Worm (Caenorhabditis elegans) whole organism, L4 larva: ENCODE measurements around the gene Y43B11AL.1.

Source experiments
- D1046.2 ChIP-seq: fragments of 200-800 bp; sonication (Bioruptor generic); IDR thresholded peaks from 2 replicates; pipeline ENCODE4 v1.3.6; 2022; ENCODE audit warnings: missing genetic modification characterization, missing compliant biosample characterization
- F26F4.8 ChIP-seq: fragments of 200-800 bp; sonication (Bioruptor generic); conservative IDR thresholded peaks from 2 replicates; pipeline ENCODE4 v1.3.6; 2022; ENCODE audit warnings: missing genetic modification characterization, missing compliant biosample characterization
- F49E8.2 ChIP-seq: sonication (generic microtip); optimal IDR thresholded peaks from 2 replicates; lab custom pipeline; 2016; ENCODE audit warnings: missing compliant biosample characterization, mild to moderate bottlenecking, missing genetic modification characterization, borderline replicate concordance
- T20F7.1 ChIP-seq: fragments of 200-800 bp; sonication (Bioruptor generic); optimal IDR thresholded peaks from 2 replicates; lab custom pipeline; 2018; ENCODE audit warnings: mild to moderate bottlenecking, missing genetic modification characterization, missing compliant biosample characterization
- T26A8.4 ChIP-seq: fragments of 200-800 bp; sonication (Bioruptor generic); IDR thresholded peaks from 2 replicates; pipeline ENCODE4 v1.3.6; 2022; ENCODE audit warnings: missing genetic modification characterization, missing compliant biosample characterization
- Y105C5A.15 ChIP-seq: fragments of 200-800 bp; sonication (Bioruptor generic); IDR thresholded peaks from 2 replicates; pipeline ENCODE4 v1.3.6; 2022; ENCODE audit warnings: missing genetic modification characterization, missing compliant biosample characterization
- Y48G9A.11 ChIP-seq: fragments of 200-800 bp; sonication (Bioruptor generic); IDR thresholded peaks from 2 replicates; pipeline ENCODE4 v1.3.6; 2022; ENCODE audit warnings: missing genetic modification reagents, missing genetic modification characterization, missing compliant biosample characterization
- Y75B8A.6 ChIP-seq: fragments of 200-800 bp; sonication (Bioruptor generic); IDR thresholded peaks from 2 replicates; pipeline ENCODE4 v1.3.6; 2022; ENCODE audit warnings: missing genetic modification reagents, missing genetic modification characterization, missing compliant biosample characterization
- ceh-20 ChIP-seq: fragments of 200-800 bp; sonication (Bioruptor generic); IDR thresholded peaks from 2 replicates; pipeline ENCODE4 v1.3.6; 2022; ENCODE audit warnings: missing genetic modification reagents, missing genetic modification characterization, missing compliant biosample characterization
- ceh-32 ChIP-seq: sonication (generic microtip); optimal IDR thresholded peaks from 2 replicates; lab custom pipeline; 2016; ENCODE audit warnings: mild to moderate bottlenecking, missing genetic modification characterization, missing compliant biosample characterization; ENCODE audit not compliant: poor library complexity
- ces-1 ChIP-seq: fragments of 150-350 bp; sonication (generic microtip); optimal IDR thresholded peaks from 4 replicates; lab custom pipeline; 2014; ENCODE audit warnings: missing biosample characterization, missing genetic modification reagents, missing genetic modification characterization
- cey-2 ChIP-seq: sonication (generic microtip); optimal IDR thresholded peaks from 3 replicates; lab custom pipeline; 2017; ENCODE audit warnings: missing genetic modification characterization, mild to moderate bottlenecking, missing compliant biosample characterization, antibody characterized with exemption, borderline replicate concordance; ENCODE audit not compliant: insufficient read depth
- daf-8 ChIP-seq: fragments of 200-800 bp; sonication (Bioruptor generic); IDR thresholded peaks from 2 replicates; pipeline ENCODE4 v1.3.6; 2022; ENCODE audit warnings: missing genetic modification characterization, missing compliant biosample characterization
- dmd-9 ChIP-seq: fragments of 200-800 bp; sonication (Bioruptor generic); IDR thresholded peaks from 2 replicates; pipeline ENCODE4 v1.3.6; 2022; ENCODE audit warnings: missing genetic modification reagents, missing genetic modification characterization, missing compliant biosample characterization
- duxl-1 ChIP-seq: sonication (generic microtip); optimal IDR thresholded peaks from 2 replicates; lab custom pipeline; 2016; ENCODE audit warnings: mild to moderate bottlenecking, missing genetic modification characterization, moderate library complexity, missing compliant biosample characterization; ENCODE audit not compliant: poor library complexity
- egl-27 ChIP-seq: sonication (generic microtip); optimal IDR thresholded peaks from 3 replicates; lab custom pipeline; 2017; ENCODE audit warnings: missing biosample characterization, missing genetic modification reagents, missing genetic modification characterization
- hlh-11 ChIP-seq: fragments of 200-800 bp; sonication (Bioruptor generic); optimal IDR thresholded peaks from 2 replicates; lab custom pipeline; 2018; ENCODE audit warnings: mild to moderate bottlenecking, missing genetic modification characterization, missing compliant biosample characterization
- hlh-30 ChIP-seq: sonication (generic microtip); optimal IDR thresholded peaks from 2 replicates; lab custom pipeline; 2017; ENCODE audit warnings: antibody characterized with exemption, mild to moderate bottlenecking, missing genetic modification characterization, missing compliant biosample characterization; ENCODE audit not compliant: insufficient read depth
- hmg-1.1 ChIP-seq: fragments of 200-800 bp; sonication (Bioruptor generic); IDR thresholded peaks from 2 replicates; pipeline ENCODE4 v1.3.6; 2022; ENCODE audit warnings: missing genetic modification reagents, missing genetic modification characterization, missing compliant biosample characterization
- jun-1 ChIP-seq: fragments of 150-350 bp; optimal IDR thresholded peaks from 2 replicates; lab custom pipeline; 2014; ENCODE audit warnings: missing biosample characterization, missing genetic modification reagents, missing genetic modification characterization
- lin-15B ChIP-seq: fragments of 150-350 bp; sonication (generic microtip); optimal IDR thresholded peaks from 3 replicates; lab custom pipeline; 2014; ENCODE audit warnings: missing biosample characterization, missing genetic modification characterization
- lin-38 ChIP-seq: fragments of 200-800 bp; sonication (Bioruptor generic); IDR thresholded peaks from 2 replicates; pipeline ENCODE4 v1.3.6; 2022; ENCODE audit warnings: missing genetic modification reagents, missing genetic modification characterization, missing compliant biosample characterization
- lin-39 ChIP-seq: fragments of 150-350 bp; optimal IDR thresholded peaks from 2 replicates; lab custom pipeline; 2014; ENCODE audit warnings: missing biosample characterization, missing genetic modification reagents, missing genetic modification characterization
- lir-3 ChIP-seq: sonication (generic microtip); optimal IDR thresholded peaks from 2 replicates; lab custom pipeline; 2016; ENCODE audit warnings: mild to moderate bottlenecking, missing genetic modification characterization, missing compliant biosample characterization
- madf-9 ChIP-seq: fragments of 200-800 bp; sonication (Bioruptor generic); conservative IDR thresholded peaks from 2 replicates; pipeline ENCODE4 v1.3.6; 2022; ENCODE audit warnings: missing genetic modification reagents, missing genetic modification characterization, missing compliant biosample characterization
- mdl-1 ChIP-seq, 2 experiments: fragments of 150-350 bp in 1 of 2; sonication (generic microtip) in 1 of 2; optimal IDR thresholded peaks; 2 replicates each; lab custom pipeline; 2014 to 2017; ENCODE audit warnings: missing biosample characterization in 2 of 2, missing genetic modification characterization in 2 of 2
- mdt-29 ChIP-seq: fragments of 200-800 bp; sonication (Bioruptor generic); IDR thresholded peaks from 2 replicates; pipeline ENCODE4 v1.3.6; 2022; ENCODE audit warnings: missing genetic modification reagents, missing genetic modification characterization, missing compliant biosample characterization
- mes-2 ChIP-seq: sonication (generic microtip); optimal IDR thresholded peaks from 2 replicates; lab custom pipeline; 2016; ENCODE audit warnings: missing genotype, mild to moderate bottlenecking, missing genetic modification characterization, missing compliant biosample characterization; ENCODE audit not compliant: poor library complexity, severe bottlenecking
- nhr-10 ChIP-seq: fragments of 150-350 bp; optimal IDR thresholded peaks from 2 replicates; lab custom pipeline; 2014; ENCODE audit warnings: missing biosample characterization, missing genetic modification characterization
- nhr-102 ChIP-seq: sonication (generic microtip); optimal IDR thresholded peaks from 2 replicates; lab custom pipeline; 2016; ENCODE audit warnings: mild to moderate bottlenecking, missing genetic modification characterization, moderate library complexity, missing compliant biosample characterization
- nhr-111 ChIP-seq: fragments of 200-800 bp; sonication (Bioruptor generic); optimal IDR thresholded peaks from 2 replicates; lab custom pipeline; 2018; ENCODE audit warnings: mild to moderate bottlenecking, missing genetic modification characterization, missing compliant biosample characterization
- nhr-25 ChIP-seq: sonication (generic microtip); optimal IDR thresholded peaks from 2 replicates; lab custom pipeline; 2017; ENCODE audit warnings: missing genetic modification characterization, mild to moderate bottlenecking, missing compliant biosample characterization, antibody characterized with exemption, moderate library complexity, borderline replicate concordance; ENCODE audit not compliant: insufficient read depth
- nhr-42 ChIP-seq: fragments of 200-800 bp; sonication (Bioruptor generic); IDR thresholded peaks from 2 replicates; pipeline ENCODE4 v1.3.6; 2022; ENCODE audit warnings: missing genetic modification characterization, missing compliant biosample characterization
- nhr-48 ChIP-seq: sonication (generic microtip); optimal IDR thresholded peaks from 2 replicates; lab custom pipeline; 2016; ENCODE audit warnings: mild to moderate bottlenecking, missing genetic modification characterization, missing compliant biosample characterization
- php-3 ChIP-seq: fragments of 200-800 bp; sonication (Bioruptor generic); IDR thresholded peaks from 2 replicates; pipeline ENCODE4 v1.3.6; 2022; ENCODE audit warnings: missing genetic modification reagents, missing genetic modification characterization, missing compliant biosample characterization
- pqm-1 ChIP-seq: sonication (generic microtip); optimal IDR thresholded peaks from 2 replicates; lab custom pipeline; 2017; ENCODE audit warnings: missing biosample characterization, missing genetic modification characterization
- rbr-2 ChIP-seq: sonication (generic microtip); optimal IDR thresholded peaks from 2 replicates; lab custom pipeline; 2016; ENCODE audit warnings: missing genotype, missing genetic modification characterization, missing compliant biosample characterization
- saeg-2 ChIP-seq: fragments of 200-800 bp; sonication (Bioruptor generic); IDR thresholded peaks from 2 replicates; pipeline ENCODE4 v1.3.6; 2022; ENCODE audit warnings: missing genetic modification reagents, missing genetic modification characterization, missing compliant biosample characterization
- sdz-12 ChIP-seq: fragments of 200-800 bp; sonication (Bioruptor generic); optimal IDR thresholded peaks from 2 replicates; lab custom pipeline; 2018; ENCODE audit warnings: mild to moderate bottlenecking, missing genetic modification characterization, missing compliant biosample characterization
- skn-1 ChIP-seq: fragments of 150-350 bp; optimal IDR thresholded peaks from 2 replicates; lab custom pipeline; 2014; ENCODE audit warnings: missing biosample characterization, missing genetic modification characterization
- snpc-4 ChIP-seq: fragments of 150-350 bp; optimal IDR thresholded peaks from 2 replicates; lab custom pipeline; 2014; ENCODE audit warnings: missing biosample characterization, missing genetic modification characterization
- spr-3 ChIP-seq: fragments of 200-800 bp; sonication (Bioruptor generic); optimal IDR thresholded peaks from 2 replicates; lab custom pipeline; 2018; ENCODE audit warnings: mild to moderate bottlenecking, missing genetic modification characterization, missing compliant biosample characterization
- unc-39 ChIP-seq: sonication (generic microtip); optimal IDR thresholded peaks from 2 replicates; lab custom pipeline; 2017; ENCODE audit warnings: missing biosample characterization, missing genetic modification characterization
- unc-62 ChIP-seq, 3 experiments: fragments of 150-350 bp in 1 of 3; sonication (generic microtip); optimal IDR thresholded peaks in 2 of 3; peaks in 1 of 3; 1 replicate in 1 of 3; 2 replicates in 2 of 3; lab custom pipeline; 2014 to 2017; ENCODE audit warnings: missing biosample characterization in 3 of 3, missing genetic modification characterization in 3 of 3, missing genetic modification reagents in 3 of 3, missing genotype in 1 of 3
- vab-7 ChIP-seq: fragments of 200-800 bp; sonication (Bioruptor generic); IDR thresholded peaks from 2 replicates; pipeline ENCODE4 v1.3.6; 2022; ENCODE audit warnings: missing genetic modification reagents, missing genetic modification characterization, missing compliant biosample characterization
- zfp-3 ChIP-seq: fragments of 200-800 bp; sonication (Bioruptor generic); conservative IDR thresholded peaks from 2 replicates; pipeline ENCODE4 v1.3.6; 2022; ENCODE audit warnings: missing genetic modification reagents, missing genetic modification characterization, missing compliant biosample characterization
- zip-11 ChIP-seq: fragments of 200-800 bp; sonication (Bioruptor generic); IDR thresholded peaks from 2 replicates; pipeline ENCODE4 v1.3.6; 2022; ENCODE audit warnings: missing genetic modification characterization, missing compliant biosample characterization

Gene Y43B11AL.1

ce11 chrIV:7083382-7083784, 18.3 kb downstream of the Y43B11AL.1 start, which contains the start of gene Y43B11AR.3 (continued):
- TF ChIP-seq nhr-25, result no peak
- no peak for TF ChIP-seq unc-62 (GFP tag; optimal IDR thresholded peaks at IDR 0.05 in 1 of 2; lab: Kevin White, UChicago)
- no peak for TF ChIP-seq unc-62 (tag; optimal IDR thresholded peaks at IDR 0.05; lab: Kevin White, UChicago)
- no peak for TF ChIP-seq T20F7.1 (GFP tag; lab: Kevin White, UChicago)
- no peak for TF ChIP-seq saeg-2 (GFP tag; lab: Robert Waterston, UW)
- no peak for TF ChIP-seq ceh-32 (tag; lab: Kevin White, UChicago)
- TF ChIP-seq unc-39 (tag; lab: Kevin White, UChicago), result no peak
- no peak for TF ChIP-seq D1046.2 (GFP tag; lab: Robert Waterston, UW)
- TF ChIP-seq hmg-1.1, result no peak
- TF ChIP-seq madf-9 (GFP tag; lab: Robert Waterston, UW), result no peak
- TF ChIP-seq snpc-4 (tag; lab: Kevin White, UChicago), result no peak
- no peak for TF ChIP-seq nhr-10 (tag; lab: Kevin White, UChicago)
- no peak for TF ChIP-seq lir-3 (tag; lab: Kevin White, UChicago)
- TF ChIP-seq rbr-2 (tag; lab: Kevin White, UChicago), result no peak
- no peak for TF ChIP-seq T26A8.4 (GFP tag; lab: Robert Waterston, UW)
- TF ChIP-seq lin-15B (tag; lab: Kevin White, UChicago), result no peak
- TF ChIP-seq zip-11 (GFP tag; lab: Robert Waterston, UW), result no peak
- TF ChIP-seq duxl-1 (tag; lab: Kevin White, UChicago), result peak; percentile 22
- no peak for TF ChIP-seq dmd-9 (GFP tag; lab: Robert Waterston, UW)
- no peak for TF ChIP-seq sdz-12 (GFP tag; lab: Kevin White, UChicago)
- peak; percentile 66; the same call in 1 of the 2 replicates for TF ChIP-seq mdt-29 (GFP tag; lab: Robert Waterston, UW)
- TF ChIP-seq lin-38, result peak; percentile 89
- TF ChIP-seq skn-1 (tag; lab: Kevin White, UChicago), result no peak
- no peak for TF ChIP-seq nhr-48 (tag; lab: Kevin White, UChicago)
- no peak for TF ChIP-seq nhr-42
- TF ChIP-seq php-3 (GFP tag; lab: Robert Waterston, UW), result no peak
- TF ChIP-seq nhr-102 (tag; lab: Kevin White, UChicago), result no peak
- TF ChIP-seq daf-8 (GFP tag; lab: Robert Waterston, UW), result no peak
- peak; percentile 54; the same call in 1 of the 2 replicates for TF ChIP-seq vab-7 (GFP tag; lab: Robert Waterston, UW)
- peak; percentile 31; the same call in 1 of the 2 replicates for TF ChIP-seq Y75B8A.6 (GFP tag; lab: Robert Waterston, UW)
- TF ChIP-seq Y105C5A.15 (GFP tag; lab: Robert Waterston, UW), result peak; percentile 64; the same call in 1 of the 2 replicates
- no peak for TF ChIP-seq pqm-1
- no peak for TF ChIP-seq hlh-30
- TF ChIP-seq zfp-3 (GFP tag; lab: Robert Waterston, UW), result peak; percentile 24; the same call in 1 of the 2 replicates
- peak; percentile 95 for TF ChIP-seq F49E8.2 (tag; lab: Kevin White, UChicago)
- TF ChIP-seq mdl-1 (tag; optimal IDR thresholded peaks at IDR 0.05; lab: Kevin White, UChicago), result no peak
- TF ChIP-seq nhr-111 (GFP tag; lab: Kevin White, UChicago), result no peak
- TF ChIP-seq ceh-20 (GFP tag; lab: Robert Waterston, UW), result no peak
- TF ChIP-seq cey-2 (tag; lab: Kevin White, UChicago), result no peak

DNA sequence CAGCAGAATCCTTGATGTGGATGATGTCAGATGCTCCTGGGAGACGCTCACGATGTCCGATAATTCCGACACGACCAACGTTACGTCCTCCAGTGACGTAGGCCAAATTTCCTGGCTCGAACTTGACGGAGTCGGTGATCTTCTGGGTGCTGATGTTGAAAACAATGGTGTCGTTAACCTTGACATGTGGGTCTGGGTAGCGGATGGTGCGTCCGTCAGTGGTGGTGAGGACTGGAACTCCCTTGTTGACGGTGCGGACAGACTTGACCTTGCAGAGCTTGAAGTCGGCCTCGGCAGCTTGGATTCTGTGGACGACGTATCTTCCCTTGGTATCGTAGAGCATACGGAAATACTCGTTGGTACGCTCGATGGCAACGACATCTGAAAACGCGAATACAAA, 18.9 kb downstream of the Y43B11AL.1 start:
- TF ChIP-seq ceh-20 (GFP tag; lab: Robert Waterston, UW), result no peak
- TF ChIP-seq lin-39 (tag; lab: Kevin White, UChicago), result no peak
- no peak for TF ChIP-seq egl-27 (tag; lab: Kevin White, UChicago)
- TF ChIP-seq F26F4.8 (GFP tag; lab: Robert Waterston, UW), result no peak
- 0 out of 2 replicates have a peak, but pooled peaks have one; percentile 22 for TF ChIP-seq nhr-42
- TF ChIP-seq spr-3 (GFP tag; lab: Kevin White, UChicago), result no peak
- TF ChIP-seq rbr-2 (tag; lab: Kevin White, UChicago), result no peak
- 0 out of 2 replicates have a peak, but pooled peaks have one; percentile 26 for TF ChIP-seq Y48G9A.11 (GFP tag; lab: Robert Waterston, UW)
- no peak for TF ChIP-seq ces-1 (GFP tag; lab: Kevin White, UChicago)
- no peak for TF ChIP-seq hlh-30
- no peak for TF ChIP-seq sdz-12 (GFP tag; lab: Kevin White, UChicago)
- TF ChIP-seq madf-9 (GFP tag; lab: Robert Waterston, UW), result no peak
- TF ChIP-seq F49E8.2 (tag; lab: Kevin White, UChicago), result no peak
- no peak for TF ChIP-seq snpc-4 (tag; lab: Kevin White, UChicago)
- no peak for TF ChIP-seq mes-2 (tag; lab: Kevin White, UChicago)
- no peak for TF ChIP-seq zfp-3 (GFP tag; lab: Robert Waterston, UW)
- no peak for TF ChIP-seq hlh-11 (tag; lab: Kevin White, UChicago)
- TF ChIP-seq mdl-1 (tag; optimal IDR thresholded peaks at IDR 0.05; lab: Kevin White, UChicago), result no peak
- TF ChIP-seq jun-1, result no peak
- TF ChIP-seq nhr-102 (tag; lab: Kevin White, UChicago), result no peak
- no peak for TF ChIP-seq daf-8 (GFP tag; lab: Robert Waterston, UW)
